Fruit fly (Drosophila melanogaster) whole organism, embryonic: Measurements from ENCODE around the gene CG44362.

Source experiments
- Awh ChIP-seq: fragments of 200-800 bp; sonication (Bioruptor generic); IDR thresholded peaks from 2 replicates; pipeline ENCODE4, ENCODE4 v1.3.6; 2022; ENCODE audit warnings: missing biosample characterization, missing genetic modification characterization
- B-H1 ChIP-seq: fragments of 200-800 bp; sonication (Bioruptor generic); IDR thresholded peaks from 3 replicates; pipeline ENCODE4 v1.3.6; 2022; ENCODE audit warnings: missing biosample characterization, missing genetic modification characterization
- CG10321 ChIP-seq: fragments of 200-800 bp; sonication (Bioruptor generic); IDR thresholded peaks from 2 replicates; pipeline ENCODE4 v1.3.6; 2022; ENCODE audit warnings: missing biosample characterization, missing genetic modification characterization
- CG10654 ChIP-seq: fragments of 200-800 bp; sonication (Bioruptor generic); optimal IDR thresholded peaks from 2 replicates; lab custom pipeline; 2016; ENCODE audit warnings: missing biosample characterization, missing genetic modification characterization
- CG11696 ChIP-seq: fragments of 200-800 bp; sonication (Bioruptor generic); IDR thresholded peaks from 2 replicates; pipeline ENCODE4 v1.3.6; 2022; ENCODE audit warnings: missing biosample characterization, missing genetic modification characterization
- CG12299 ChIP-seq: fragments of 200-800 bp; sonication (Bioruptor generic); optimal IDR thresholded peaks from 2 replicates; lab custom pipeline; 2018; ENCODE audit warnings: missing biosample characterization, mild to moderate bottlenecking, missing genetic modification characterization
- CG14014 ChIP-seq: fragments of 200-800 bp; sonication (Bioruptor generic); IDR thresholded peaks from 2 replicates; pipeline ENCODE4 v1.3.6; 2022; ENCODE audit warnings: missing biosample characterization, missing genetic modification characterization
- CG15479 ChIP-seq: fragments of 200-800 bp; sonication (Bioruptor generic); optimal IDR thresholded peaks from 3 replicates; lab custom pipeline; 2019; ENCODE audit warnings: missing biosample characterization, mild to moderate bottlenecking, missing genetic modification characterization, moderate library complexity
- CG18476 ChIP-seq: fragments of 200-800 bp; sonication (Bioruptor generic); optimal IDR thresholded peaks from 2 replicates; lab custom pipeline; 2016; ENCODE audit warnings: missing biosample characterization, mild to moderate bottlenecking, missing genetic modification characterization
- CG18599 ChIP-seq: fragments of 200-800 bp; sonication (Bioruptor generic); optimal IDR thresholded peaks from 3 replicates; lab custom pipeline; 2017; ENCODE audit warnings: missing biosample characterization, missing genetic modification characterization, mild to moderate bottlenecking, moderate library complexity, missing genetic modification reagents
- CG18619 ChIP-seq: fragments of 200-800 bp; sonication (Bioruptor generic); optimal IDR thresholded peaks from 3 replicates; lab custom pipeline; 2017; ENCODE audit warnings: missing biosample characterization, mild to moderate bottlenecking, missing genetic modification characterization
- CG2129 ChIP-seq: fragments of 200-800 bp; sonication (Bioruptor generic); IDR thresholded peaks from 2 replicates; pipeline ENCODE4 v1.3.6; 2022; ENCODE audit warnings: missing biosample characterization, missing genetic modification characterization; ENCODE audit not compliant: partially characterized antibody
- CG2889 ChIP-seq: fragments of 200-800 bp; sonication (Bioruptor generic); IDR thresholded peaks from 3 replicates; pipeline ENCODE4 v1.3.6; 2022; ENCODE audit warnings: missing biosample characterization, missing genetic modification characterization
- CG30403 ChIP-seq: fragments of 200-800 bp; sonication (Bioruptor generic); optimal IDR thresholded peaks from 3 replicates; lab custom pipeline; 2016; ENCODE audit warnings: missing biosample characterization, missing genetic modification characterization
- CG32767 ChIP-seq: fragments of 200-800 bp; sonication (Bioruptor generic); IDR thresholded peaks from 2 replicates; pipeline ENCODE4 v1.3.6; 2022; ENCODE audit warnings: missing biosample characterization, missing genetic modification characterization
- CG42726 ChIP-seq: fragments of 200-800 bp; sonication (Bioruptor generic); IDR thresholded peaks from 2 replicates; pipeline ENCODE4 v1.3.6; 2022; ENCODE audit warnings: missing biosample characterization, missing genetic modification characterization; ENCODE audit not compliant: partially characterized antibody
- CG4328 ChIP-seq: fragments of 200-800 bp; sonication (Bioruptor generic); optimal IDR thresholded peaks from 3 replicates; lab custom pipeline; 2017; ENCODE audit warnings: missing biosample characterization, missing genetic modification reagents, missing genetic modification characterization
- CG4360 ChIP-seq: fragments of 200-800 bp; sonication (Bioruptor generic); IDR thresholded peaks from 2 replicates; pipeline ENCODE4 v1.3.6; 2022; ENCODE audit warnings: missing biosample characterization, missing genetic modification characterization
- CG4424 ChIP-seq: fragments of 200-800 bp; sonication (Bioruptor generic); optimal IDR thresholded peaks from 3 replicates; lab custom pipeline; 2016; ENCODE audit warnings: missing biosample characterization, missing genetic modification characterization
- CG6175 ChIP-seq: fragments of 200-800 bp; sonication (Bioruptor generic); IDR thresholded peaks from 3 replicates; pipeline ENCODE4 v1.3.6; 2022; ENCODE audit warnings: missing biosample characterization, missing genetic modification characterization
- CG6683 ChIP-seq: fragments of 200-800 bp; sonication (Bioruptor generic); optimal IDR thresholded peaks from 2 replicates; lab custom pipeline; 2017; ENCODE audit warnings: missing biosample characterization, mild to moderate bottlenecking, missing genetic modification characterization, missing genetic modification reagents
- CG6765 ChIP-seq: fragments of 200-800 bp; sonication (Bioruptor generic); optimal IDR thresholded peaks from 3 replicates; lab custom pipeline; 2017; ENCODE audit warnings: missing biosample characterization, mild to moderate bottlenecking, missing genetic modification characterization
- CG6791 ChIP-seq: fragments of 200-800 bp; sonication (Bioruptor generic); IDR thresholded peaks from 3 replicates; pipeline ENCODE4 v1.3.6; 2022; ENCODE audit warnings: missing biosample characterization, missing genetic modification characterization; ENCODE audit not compliant: partially characterized antibody
- CG7839 ChIP-seq: fragments of 200-800 bp; sonication (Bioruptor generic); optimal IDR thresholded peaks from 3 replicates; lab custom pipeline; 2018; ENCODE audit warnings: missing biosample characterization, mild to moderate bottlenecking, missing genetic modification characterization, moderate library complexity
- CG8281 ChIP-seq: fragments of 200-800 bp; sonication (Bioruptor generic); optimal IDR thresholded peaks from 2 replicates; lab custom pipeline; 2018; ENCODE audit warnings: missing biosample characterization, mild to moderate bottlenecking, missing genetic modification characterization, moderate library complexity
- CG8388 ChIP-seq: fragments of 200-800 bp; sonication (Bioruptor generic); optimal IDR thresholded peaks from 2 replicates; lab custom pipeline; 2019; ENCODE audit warnings: missing biosample characterization, mild to moderate bottlenecking, missing genetic modification characterization, moderate library complexity
- CG9932 ChIP-seq: fragments of 200-800 bp; sonication (Bioruptor generic); IDR thresholded peaks from 2 replicates; pipeline ENCODE4 v1.3.6; 2022; ENCODE audit warnings: missing biosample characterization, missing genetic modification characterization
- D ChIP-seq, 2 experiments: fragments of 200-800 bp in 1 of 2; fragments of >200 bp in 1 of 2; sonication (Bioruptor generic) in 1 of 2; optimal IDR thresholded peaks; 2 replicates in 1 of 2; 3 replicates in 1 of 2; lab custom pipeline; 2017; ENCODE audit warnings: mild to moderate bottlenecking in 1 of 2, missing biosample characterization in 1 of 2, missing genetic modification characterization in 1 of 2, missing genetic modification reagents in 1 of 2
- Dfd ChIP-seq, 2 experiments: fragments of >200 bp; optimal IDR thresholded peaks; 2 replicates each; lab custom pipeline; 2017; ENCODE audit warnings: missing biosample characterization in 2 of 2, missing genetic modification characterization in 2 of 2
- Ets97D ChIP-seq: fragments of 200-800 bp; sonication (Bioruptor generic); optimal IDR thresholded peaks from 3 replicates; lab custom pipeline; 2016; ENCODE audit warnings: missing biosample characterization, missing genetic modification characterization
- Lpt ChIP-seq: fragments of >200 bp; optimal IDR thresholded peaks from 2 replicates; lab custom pipeline; 2018; ENCODE audit warnings: missing biosample characterization, missing genetic modification characterization
- Neu2 ChIP-seq: fragments of 200-800 bp; sonication (Bioruptor generic); optimal IDR thresholded peaks from 3 replicates; lab custom pipeline; 2016; ENCODE audit warnings: missing biosample characterization, missing genetic modification characterization, borderline replicate concordance
- Oaz ChIP-seq: fragments of 200-800 bp; sonication (Bioruptor generic); IDR thresholded peaks from 2 replicates; pipeline ENCODE4 v1.3.6; 2022; ENCODE audit warnings: missing biosample characterization, missing genetic modification characterization
- Six4 ChIP-seq: fragments of 200-800 bp; sonication (Bioruptor generic); optimal IDR thresholded peaks from 2 replicates; lab custom pipeline; 2016; ENCODE audit warnings: missing biosample characterization, missing genetic modification characterization
- Sry-β ChIP-seq: fragments of 200-800 bp; sonication (Bioruptor generic); optimal IDR thresholded peaks from 2 replicates; lab custom pipeline; 2018; ENCODE audit warnings: missing biosample characterization, mild to moderate bottlenecking, missing genetic modification characterization, moderate library complexity
- Vsx1 ChIP-seq: fragments of 200-800 bp; sonication (Bioruptor generic); optimal IDR thresholded peaks from 2 replicates; lab custom pipeline; 2017; ENCODE audit warnings: missing biosample characterization, mild to moderate bottlenecking, missing genetic modification characterization, missing genetic modification reagents
- ara ChIP-seq: fragments of 200-800 bp; sonication (Bioruptor generic); IDR thresholded peaks from 2 replicates; pipeline ENCODE4 v1.3.6; 2022; ENCODE audit warnings: missing biosample characterization, missing genetic modification characterization
- bab2 ChIP-seq: fragments of 200-800 bp; sonication (Bioruptor generic); optimal IDR thresholded peaks from 2 replicates; lab custom pipeline; 2016; ENCODE audit warnings: missing biosample characterization, missing genetic modification characterization
- br ChIP-seq: fragments of >200 bp; optimal IDR thresholded peaks from 2 replicates; lab custom pipeline; 2017
- danr ChIP-seq: fragments of 200-800 bp; sonication (Bioruptor generic); IDR thresholded peaks from 2 replicates; pipeline ENCODE4 v1.3.6; 2022; ENCODE audit warnings: missing biosample characterization, missing genetic modification characterization
- fd3F ChIP-seq: fragments of 200-800 bp; sonication (Bioruptor generic); optimal IDR thresholded peaks from 2 replicates; lab custom pipeline; 2018; ENCODE audit warnings: missing biosample characterization, mild to moderate bottlenecking, missing genetic modification characterization, moderate library complexity
- gcm2 ChIP-seq: fragments of 200-800 bp; sonication (Bioruptor generic); optimal IDR thresholded peaks from 2 replicates; lab custom pipeline; 2016; ENCODE audit warnings: missing biosample characterization, missing genetic modification characterization
- gfzf ChIP-seq: fragments of 200-800 bp; sonication (Bioruptor generic); optimal IDR thresholded peaks from 2 replicates; lab custom pipeline; 2016; ENCODE audit warnings: missing biosample characterization, mild to moderate bottlenecking, missing genetic modification characterization, moderate library complexity
- gsb-n ChIP-seq: fragments of 200-800 bp; sonication (Bioruptor generic); optimal IDR thresholded peaks from 3 replicates; lab custom pipeline; 2018; ENCODE audit warnings: missing biosample characterization, mild to moderate bottlenecking, missing genetic modification characterization
- insv ChIP-seq, 2 experiments: fragments of 200-800 bp; sonication (Bioruptor generic); optimal IDR thresholded peaks; 3 replicates each; lab custom pipeline; 2016 to 2018; ENCODE audit warnings: missing biosample characterization in 2 of 2, missing genetic modification characterization in 2 of 2
- sens ChIP-seq: fragments of 200-800 bp; sonication (Bioruptor generic); peaks from one replicate; lab custom pipeline; 2016; ENCODE audit warnings: missing biosample characterization, missing genetic modification characterization
- wek ChIP-seq: fragments of 200-800 bp; sonication (Bioruptor generic); optimal IDR thresholded peaks from 3 replicates; lab custom pipeline; 2018; ENCODE audit warnings: missing biosample characterization, mild to moderate bottlenecking, missing genetic modification characterization, moderate library complexity
- wor ChIP-seq: fragments of 200-800 bp; sonication (Bioruptor generic); IDR thresholded peaks from 2 replicates; pipeline ENCODE4 v1.3.6; 2022; ENCODE audit warnings: missing biosample characterization, missing genetic modification characterization
- zen ChIP-seq: fragments of 200-800 bp; sonication (Bioruptor generic); optimal IDR thresholded peaks from 3 replicates; lab custom pipeline; 2018; ENCODE audit warnings: missing biosample characterization, mild to moderate bottlenecking, missing genetic modification characterization, moderate library complexity
- zf30C ChIP-seq: fragments of 200-800 bp; sonication (Bioruptor generic); optimal IDR thresholded peaks from 3 replicates; lab custom pipeline; 2018; ENCODE audit warnings: missing biosample characterization, mild to moderate bottlenecking, missing genetic modification characterization

Gene CG44362

dm6 chr3L:11353002-11353401 lies 44.3 kb upstream of the CG44362 start (continued):
- TF ChIP-seq CG8281 (tag; lab: Kevin White, UChicago) (peak; percentile 34), CG6175 (GFP tag; lab: Robert Waterston, UW) (peak; percentile 80), CG15479 (no peak), danr (GFP tag; lab: Robert Waterston, UW) (peak; percentile 48; the same call in 1 of the 2 replicates), B-H1 (GFP tag; lab: Robert Waterston, UW) (peak; percentile 76), CG6765 (GFP tag; lab: Kevin White, UChicago) (peak; percentile 70), Lpt (no peak), CG18476 (GFP tag; lab: Kevin White, UChicago) (peak; percentile 73), gcm2 (GFP tag; lab: Kevin White, UChicago) (peak; percentile 87), zen (tag; lab: Kevin White, UChicago) (peak; percentile 46), Dfd (GFP tag; optimal IDR thresholded peaks at IDR 0.05; lab: Kevin White, UChicago) (no peak), CG4328 (peak; percentile 20), Neu2 (GFP tag; lab: Kevin White, UChicago) (peak; percentile 12), Ets97D (GFP tag; lab: Kevin White, UChicago) (peak; percentile 37), fd3F (GFP tag; lab: Kevin White, UChicago) (peak; percentile 72), zf30C (GFP tag; lab: Kevin White, UChicago) (peak; percentile 65), CG6791 (no peak), CG12299 (peak; percentile 68), CG4360 (GFP tag; lab: Robert Waterston, UW) (no peak), CG9932 (GFP tag; lab: Robert Waterston, UW) (peak; percentile 93), CG30403 (GFP tag; lab: Kevin White, UChicago) (peak; percentile 87), br (lab: Kevin White, UChicago) (no peak), Vsx1 (GFP tag; lab: Kevin White, UChicago) (peak; percentile 44), CG14014 (GFP tag; lab: Robert Waterston, UW) (peak; percentile 93), Six4 (GFP tag; lab: Kevin White, UChicago) (peak; percentile 74), CG10654 (GFP tag; lab: Kevin White, UChicago) (peak; percentile 73), sens (GFP tag; lab: Kevin White, UChicago) (peak; percentile 94), CG42726 (GFP tag; lab: Robert Waterston, UW) (no peak), Sry-β (GFP tag; lab: Kevin White, UChicago) (no peak), CG32767 (peak; percentile 80), CG2889 (GFP tag; lab: Robert Waterston, UW) (peak; percentile 86), CG6683 (GFP tag; lab: Kevin White, UChicago) (peak; percentile 64), CG11696 (GFP tag; lab: Robert Waterston, UW) (peak; percentile 47; the same call in 1 of the 2 replicates), CG18599 (GFP tag; lab: Kevin White, UChicago) (peak; percentile 95), CG7839 (peak; percentile 89), CG8388 (GFP tag; lab: Kevin White, UChicago) (peak; percentile 56), CG18619 (GFP tag; lab: Kevin White, UChicago) (peak; percentile 81), insv (GFP tag; optimal IDR thresholded peaks at IDR 0.05; lab: Kevin White, UChicago) (no peak), D (optimal IDR thresholded peaks at IDR 0.05; lab: Kevin White, UChicago) (no peak), D (GFP tag; optimal IDR thresholded peaks at IDR 0.05; lab: Kevin White, UChicago) (peak; percentile 21), Oaz (GFP tag; lab: Robert Waterston, UW) (peak; percentile 61), CG2129 (GFP tag; lab: Robert Waterston, UW) (no peak), gsb-n (peak; percentile 26), wek (GFP tag; lab: Kevin White, UChicago) (peak; percentile 4), gfzf (GFP tag; lab: Kevin White, UChicago) (no peak), CG4424 (peak; percentile 53), bab2 (GFP tag; lab: Kevin White, UChicago) (peak; percentile 86), CG10321 (0 out of 2 replicates have a peak, but pooled peaks have one; percentile 12), wor (peak; percentile 52; the same call in 1 of the 2 replicates), Awh (GFP tag; lab: Robert Waterston, UW) (peak; percentile 51; the same call in 1 of the 2 replicates), ara (GFP tag; lab: Robert Waterston, UW) (peak; percentile 81)
